Fruit fly (Drosophila melanogaster) whole organism, embryonic: ENCODE data around the gene CG13077.

Source experiments
- Awh ChIP-seq: fragments of 200-800 bp; sonication (Bioruptor generic); IDR thresholded peaks from 2 replicates; pipeline ENCODE4, ENCODE4 v1.3.6; 2022; ENCODE audit warnings: missing biosample characterization, missing genetic modification characterization
- Bgb ChIP-seq: fragments of 200-800 bp; sonication (Bioruptor generic); IDR thresholded peaks from 2 replicates; pipeline ENCODE4 v1.3.6; 2022; ENCODE audit warnings: missing biosample characterization, missing genetic modification characterization; ENCODE audit not compliant: partially characterized antibody
- CG10543 ChIP-seq: fragments of 200-800 bp; sonication (Bioruptor generic); optimal IDR thresholded peaks from 3 replicates; lab custom pipeline; 2017; ENCODE audit warnings: missing biosample characterization, mild to moderate bottlenecking, missing genetic modification characterization, moderate library complexity
- CG14860 ChIP-seq: fragments of 200-800 bp; sonication (Bioruptor generic); IDR thresholded peaks from 3 replicates; pipeline ENCODE4 v1.3.6; 2022; ENCODE audit warnings: missing biosample characterization, missing genetic modification characterization; ENCODE audit not compliant: partially characterized antibody
- CG15514 ChIP-seq: fragments of 200-800 bp; sonication (Bioruptor generic); optimal IDR thresholded peaks from 3 replicates; lab custom pipeline; 2017; ENCODE audit warnings: missing biosample characterization, missing genetic modification characterization, mild to moderate bottlenecking, moderate library complexity, missing genetic modification reagents
- CG16813 ChIP-seq: fragments of 200-800 bp; sonication (Bioruptor generic); IDR thresholded peaks from 3 replicates; pipeline ENCODE4 v1.3.6; 2022; ENCODE audit warnings: missing biosample characterization, missing genetic modification characterization; ENCODE audit not compliant: partially characterized antibody
- CG17328 ChIP-seq: fragments of 200-800 bp; sonication (Bioruptor generic); IDR thresholded peaks from 2 replicates; pipeline ENCODE4 v1.3.6; 2022; ENCODE audit warnings: missing biosample characterization, missing genetic modification characterization
- CG18599 ChIP-seq: fragments of 200-800 bp; sonication (Bioruptor generic); optimal IDR thresholded peaks from 3 replicates; lab custom pipeline; 2017; ENCODE audit warnings: missing biosample characterization, missing genetic modification characterization, mild to moderate bottlenecking, moderate library complexity, missing genetic modification reagents
- CG2116 ChIP-seq: fragments of 200-800 bp; sonication (Bioruptor generic); optimal IDR thresholded peaks from 3 replicates; lab custom pipeline; 2018; ENCODE audit warnings: missing biosample characterization, mild to moderate bottlenecking, missing genetic modification characterization
- CG3065 ChIP-seq: fragments of 200-800 bp; sonication (Bioruptor generic); optimal IDR thresholded peaks from 2 replicates; lab custom pipeline; 2016; ENCODE audit warnings: missing biosample characterization, missing genetic modification characterization
- CG32767 ChIP-seq: fragments of 200-800 bp; sonication (Bioruptor generic); IDR thresholded peaks from 2 replicates; pipeline ENCODE4 v1.3.6; 2022; ENCODE audit warnings: missing biosample characterization, missing genetic modification characterization
- CG34422 ChIP-seq: fragments of 200-800 bp; sonication (Bioruptor generic); IDR thresholded peaks from 3 replicates; pipeline ENCODE4 v1.3.6; 2022; ENCODE audit warnings: missing biosample characterization, missing genetic modification characterization
- CG6791 ChIP-seq: fragments of 200-800 bp; sonication (Bioruptor generic); IDR thresholded peaks from 3 replicates; pipeline ENCODE4 v1.3.6; 2022; ENCODE audit warnings: missing biosample characterization, missing genetic modification characterization; ENCODE audit not compliant: partially characterized antibody
- Dll ChIP-seq: fragments of 200-800 bp; sonication (Bioruptor generic); IDR thresholded peaks from 4 replicates; pipeline ENCODE4 v1.3.6; 2022; ENCODE audit warnings: missing biosample characterization, missing genetic modification characterization; ENCODE audit not compliant: partially characterized antibody
- Dref ChIP-seq: fragments of 200-800 bp; sonication (Bioruptor generic); IDR thresholded peaks from 2 replicates; pipeline ENCODE4 v1.3.6; 2022; ENCODE audit warnings: missing biosample characterization, missing genetic modification characterization
- Drgx ChIP-seq: fragments of 200-800 bp; sonication (Bioruptor generic); IDR thresholded peaks from 2 replicates; pipeline ENCODE4 v1.3.6; 2022; ENCODE audit warnings: missing biosample characterization, missing genetic modification characterization
- E2f2 ChIP-seq: fragments of 200-800 bp; sonication (Bioruptor generic); IDR thresholded peaks from 2 replicates; pipeline ENCODE4 v1.3.6; 2022; ENCODE audit warnings: missing biosample characterization, missing genetic modification characterization
- HLH4C ChIP-seq: fragments of 200-800 bp; sonication (Bioruptor generic); IDR thresholded peaks from 3 replicates; pipeline ENCODE4 v1.3.6; 2022; ENCODE audit warnings: missing biosample characterization, missing genetic modification characterization; ENCODE audit not compliant: partially characterized antibody
- MBD-R2 ChIP-seq: fragments of 200-800 bp; sonication (Bioruptor generic); IDR thresholded peaks from 2 replicates; pipeline ENCODE4 v1.3.6; 2022; ENCODE audit warnings: missing biosample characterization, missing genetic modification characterization
- Myb ChIP-seq: fragments of 200-800 bp; sonication (Bioruptor generic); optimal IDR thresholded peaks from 2 replicates; lab custom pipeline; 2016; ENCODE audit warnings: missing biosample characterization, missing genetic modification characterization
- NK7.1 ChIP-seq: fragments of 200-800 bp; sonication (Bioruptor generic); optimal IDR thresholded peaks from 3 replicates; lab custom pipeline; 2016; ENCODE audit warnings: missing biosample characterization, missing genetic modification characterization
- Opbp ChIP-seq: fragments of 200-800 bp; sonication (Bioruptor generic); IDR thresholded peaks from 3 replicates; pipeline ENCODE4 v1.3.6; 2022; ENCODE audit warnings: missing biosample characterization, missing genetic modification characterization; ENCODE audit not compliant: partially characterized antibody
- YL-1 ChIP-seq: fragments of 200-800 bp; sonication (Bioruptor generic); optimal IDR thresholded peaks from 3 replicates; lab custom pipeline; 2017; ENCODE audit warnings: missing biosample characterization, mild to moderate bottlenecking, missing genetic modification characterization
- amos ChIP-seq: fragments of 200-800 bp; sonication (Bioruptor generic); IDR thresholded peaks from 2 replicates; pipeline ENCODE4 v1.3.6; 2022; ENCODE audit warnings: missing biosample characterization, missing genetic modification characterization; ENCODE audit not compliant: partially characterized antibody
- ara ChIP-seq: fragments of 200-800 bp; sonication (Bioruptor generic); IDR thresholded peaks from 2 replicates; pipeline ENCODE4 v1.3.6; 2022; ENCODE audit warnings: missing biosample characterization, missing genetic modification characterization
- bbx ChIP-seq: fragments of 200-800 bp; sonication (Bioruptor generic); IDR thresholded peaks from 2 replicates; pipeline ENCODE4 v1.3.6; 2022; ENCODE audit warnings: missing biosample characterization, missing genetic modification characterization; ENCODE audit not compliant: partially characterized antibody
- chinmo ChIP-seq: fragments of 200-800 bp; sonication (Bioruptor generic); IDR thresholded peaks from 4 replicates; pipeline ENCODE4 v1.3.6; 2022; ENCODE audit warnings: missing biosample characterization, missing genetic modification characterization; ENCODE audit not compliant: partially characterized antibody
- ci ChIP-seq: fragments of 200-800 bp; sonication (Bioruptor generic); IDR thresholded peaks from 3 replicates; pipeline ENCODE4 v1.3.6; 2022; ENCODE audit warnings: missing biosample characterization, missing genetic modification characterization
- crol ChIP-seq: fragments of 200-800 bp; sonication (Bioruptor generic); IDR thresholded peaks from 2 replicates; pipeline ENCODE4 v1.3.6; 2022; ENCODE audit warnings: missing biosample characterization, missing genetic modification characterization
- eve ChIP-seq, 2 experiments: fragments of >200 bp; optimal IDR thresholded peaks; 2 replicates each; lab custom pipeline; 2017; ENCODE audit warnings: missing biosample characterization in 2 of 2, missing genetic modification characterization in 2 of 2
- ewg ChIP-seq: fragments of 200-800 bp; sonication (Bioruptor generic); optimal IDR thresholded peaks from 3 replicates; lab custom pipeline; 2017; ENCODE audit warnings: mild to moderate bottlenecking, missing biosample characterization, missing genetic modification reagents, missing genetic modification characterization
- hb ChIP-seq: fragments of 200-800 bp; sonication (Bioruptor generic); IDR thresholded peaks from 3 replicates; pipeline ENCODE4 v1.3.6; 2022; ENCODE audit warnings: missing biosample characterization, missing genetic modification characterization; ENCODE audit not compliant: partially characterized antibody
- hbn ChIP-seq: fragments of 200-800 bp; sonication (Bioruptor generic); IDR thresholded peaks from 2 replicates; pipeline ENCODE4 v1.3.6; 2022; ENCODE audit warnings: missing biosample characterization, missing genetic modification characterization; ENCODE audit not compliant: partially characterized antibody
- mld ChIP-seq: fragments of 200-800 bp; sonication (Bioruptor generic); IDR thresholded peaks from 3 replicates; pipeline ENCODE4 v1.3.6; 2022; ENCODE audit warnings: missing biosample characterization, missing genetic modification characterization; ENCODE audit not compliant: partially characterized antibody
- nmo ChIP-seq: fragments of 200-800 bp; sonication (Bioruptor generic); optimal IDR thresholded peaks from 2 replicates; lab custom pipeline; 2018; ENCODE audit warnings: missing biosample characterization, mild to moderate bottlenecking, missing genetic modification characterization, moderate library complexity
- onecut ChIP-seq: fragments of 200-800 bp; sonication (Bioruptor generic); IDR thresholded peaks from 2 replicates; pipeline ENCODE4 v1.3.6; 2022; ENCODE audit warnings: missing biosample characterization, missing genetic modification characterization
- sens ChIP-seq: fragments of 200-800 bp; sonication (Bioruptor generic); peaks from one replicate; lab custom pipeline; 2016; ENCODE audit warnings: missing biosample characterization, missing genetic modification characterization
- sna ChIP-seq: fragments of 200-800 bp; sonication (Bioruptor generic); IDR thresholded peaks from 2 replicates; pipeline ENCODE4 v1.3.6; 2022; ENCODE audit warnings: missing biosample characterization, missing genetic modification characterization; ENCODE audit not compliant: partially characterized antibody
- sug ChIP-seq: fragments of 200-800 bp; optimal IDR thresholded peaks from 2 replicates; lab custom pipeline; 2019; ENCODE audit warnings: missing biosample characterization, mild to moderate bottlenecking, missing genetic modification characterization, moderate library complexity
- tna ChIP-seq: fragments of 200-800 bp; sonication (Bioruptor generic); IDR thresholded peaks from 2 replicates; pipeline ENCODE4 v1.3.6; 2022; ENCODE audit warnings: missing biosample characterization, missing genetic modification characterization; ENCODE audit not compliant: partially characterized antibody
- twi ChIP-seq: fragments of 200-800 bp; optimal IDR thresholded peaks from 2 replicates; lab custom pipeline; 2019; ENCODE audit warnings: missing biosample characterization, mild to moderate bottlenecking, missing genetic modification characterization, moderate library complexity
- unc-4 ChIP-seq: fragments of 200-800 bp; sonication (Bioruptor generic); IDR thresholded peaks from 2 replicates; pipeline ENCODE4 v1.3.6; 2022; ENCODE audit warnings: missing biosample characterization, missing genetic modification characterization; ENCODE audit not compliant: partially characterized antibody
- vnd ChIP-seq: fragments of 200-800 bp; sonication (Bioruptor generic); IDR thresholded peaks from 3 replicates; pipeline ENCODE4 v1.3.6; 2022; ENCODE audit warnings: missing biosample characterization, missing genetic modification characterization; ENCODE audit not compliant: partially characterized antibody
- wor ChIP-seq: fragments of 200-800 bp; sonication (Bioruptor generic); IDR thresholded peaks from 2 replicates; pipeline ENCODE4 v1.3.6; 2022; ENCODE audit warnings: missing biosample characterization, missing genetic modification characterization

The CG13077 gene

dm6 chr2L:19517154-19517814, 48.4 kb upstream of the CG13077 start, which contains the start of gene Hasp (continued):
- peak; percentile 79 for TF ChIP-seq nmo
- TF ChIP-seq ara = peak; percentile 44; the same call in 1 of the 2 replicates
- TF ChIP-seq, all 482 proteins: peak for 217

- TF ChIP-seq crol (GFP tag; lab: Robert Waterston, UW) (peak; percentile 89), CG17328 (GFP tag; lab: Robert Waterston, UW) (no peak), wor (no peak), twi (tag; lab: Kevin White, UChicago) (no peak), E2f2 (GFP tag; lab: Robert Waterston, UW) (peak; percentile 47), amos (peak; percentile 30; the same call in 1 of the 2 replicates), CG15514 (peak; percentile 40), CG2116 (GFP tag; lab: Kevin White, UChicago) (peak; percentile 21), Myb (GFP tag; lab: Kevin White, UChicago) (peak; percentile 86), bbx (GFP tag; lab: Robert Waterston, UW) (peak; percentile 53; the same call in 1 of the 2 replicates), CG16813 (GFP tag; lab: Robert Waterston, UW) (peak; percentile 53; the same call in 2 of the 3 replicates), Awh (GFP tag; lab: Robert Waterston, UW) (no peak), mld (peak; percentile 70; the same call in 2 of the 3 replicates), hbn (0 out of 2 replicates have a peak, but pooled peaks have one; percentile 29), CG18599 (GFP tag; lab: Kevin White, UChicago) (peak; percentile 0), CG10543 (GFP tag; lab: Kevin White, UChicago) (peak; percentile 5), Dref (GFP tag; lab: Robert Waterston, UW) (peak; percentile 58), Opbp (GFP tag; lab: Robert Waterston, UW) (0 out of 3 replicates have a peak, but pooled peaks have one; percentile 13), sens (GFP tag; lab: Kevin White, UChicago) (peak; percentile 66), hb (GFP tag; lab: Robert Waterston, UW) (peak; percentile 67; the same call in 1 of the 3 replicates), CG32767 (GFP tag; lab: Robert Waterston, UW) (peak; percentile 72; the same call in 1 of the 2 replicates), unc-4 (GFP tag; lab: Robert Waterston, UW) (peak; percentile 46; the same call in 1 of the 2 replicates), Dll (GFP tag; lab: Robert Waterston, UW) (peak; percentile 53; the same call in 1 of the 4 replicates), Bgb (peak; percentile 41; the same call in 1 of the 2 replicates), CG6791 (GFP tag; lab: Robert Waterston, UW) (peak; percentile 56; the same call in 1 of the 3 replicates), onecut (GFP tag; lab: Robert Waterston, UW) (0 out of 2 replicates have a peak, but pooled peaks have one; percentile 6), CG3065 (no peak), eve (GFP tag; optimal IDR thresholded peaks at IDR 0.05; lab: Kevin White, UChicago) (no peak), vnd (GFP tag; lab: Robert Waterston, UW) (peak; percentile 58; the same call in 1 of the 3 replicates), MBD-R2 (GFP tag; lab: Robert Waterston, UW) (0 out of 2 replicates have a peak, but pooled peaks have one; percentile 10), YL-1 (peak; percentile 13), sug (no peak), NK7.1 (no peak), CG14860 (GFP tag; lab: Robert Waterston, UW) (0 out of 3 replicates have a peak, but pooled peaks have one; percentile 58), ci (GFP tag; lab: Robert Waterston, UW) (peak; percentile 36; the same call in 1 of the 3 replicates), HLH4C (GFP tag; lab: Robert Waterston, UW) (peak; percentile 78), sna (GFP tag; lab: Robert Waterston, UW) (peak; percentile 16; the same call in 1 of the 2 replicates), CG34422 (GFP tag; lab: Robert Waterston, UW) (peak; percentile 42; the same call in 1 of the 3 replicates), ewg (GFP tag; lab: Kevin White, UChicago) (peak; percentile 32), Drgx (0 out of 2 replicates have a peak, but pooled peaks have one; percentile 14), chinmo (GFP tag; lab: Robert Waterston, UW) (0 out of 4 replicates have a peak, but pooled peaks have one; percentile 57), tna (GFP tag; lab: Robert Waterston, UW) (peak; percentile 58; the same call in 1 of the 2 replicates)
These were observed 47.0 kb upstream of the CG13077 start, which contains the start of gene CG10132 for dm6 chr2L:19518636-19519086. TSS of gene CG10132 (plus strand) at chr2L:19518824.
